Worm (Caenorhabditis elegans): ENCODE results near the gene clec-25.

DNA sequence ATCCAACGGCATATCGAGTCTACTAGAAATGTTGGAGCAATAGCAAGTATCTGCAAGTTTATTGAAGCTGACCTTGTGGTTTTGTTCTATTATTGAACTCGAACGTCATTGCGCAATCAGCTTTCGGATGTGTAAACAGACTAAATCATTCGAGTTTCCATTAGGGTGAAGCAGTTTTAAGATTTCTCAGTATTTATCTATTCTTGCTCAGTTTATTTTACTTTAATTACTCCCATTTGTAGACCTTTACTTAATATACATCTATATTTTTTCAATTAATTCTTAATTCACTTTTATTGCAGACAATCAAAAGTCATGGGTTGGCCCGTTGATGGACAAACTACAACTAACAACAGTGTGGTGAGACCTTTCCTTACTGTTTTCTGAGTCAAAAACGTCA, 37.6 kb downstream of the clec-25 start, which contains the start of gene F09C6.14:
- TF ChIP-seq him-1 (tag; optimal IDR thresholded peaks at IDR 0.05) = no peak
- TF ChIP-seq dao-5 (tag; optimal IDR thresholded peaks at IDR 0.05) = no peak
- TF ChIP-seq W03F9.2 (tag; optimal IDR thresholded peaks at IDR 0.05) = no peak
